Worm (Caenorhabditis elegans) whole organism, mixed stage, embryonic: ENCODE data around the gene B0034.2.

ENCODE experiments used
- lsy-2 ChIP-seq: fragments of 150-350 bp; optimal IDR thresholded peaks from 2 replicates; lab custom pipeline; 2014; ENCODE audit warnings: missing biosample characterization, missing genetic modification characterization
- nhr-12 ChIP-seq: fragments of 150-350 bp; optimal IDR thresholded peaks from 2 replicates; lab custom pipeline; 2014; ENCODE audit warnings: missing biosample characterization, missing genetic modification characterization
- nhr-237 ChIP-seq: fragments of 150-350 bp; optimal IDR thresholded peaks from 2 replicates; lab custom pipeline; 2014; ENCODE audit warnings: missing biosample characterization, missing genetic modification characterization
- snpc-4 ChIP-seq: fragments of 150-350 bp; optimal IDR thresholded peaks from 2 replicates; lab custom pipeline; 2014; ENCODE audit warnings: missing biosample characterization, missing genetic modification characterization

DNA sequence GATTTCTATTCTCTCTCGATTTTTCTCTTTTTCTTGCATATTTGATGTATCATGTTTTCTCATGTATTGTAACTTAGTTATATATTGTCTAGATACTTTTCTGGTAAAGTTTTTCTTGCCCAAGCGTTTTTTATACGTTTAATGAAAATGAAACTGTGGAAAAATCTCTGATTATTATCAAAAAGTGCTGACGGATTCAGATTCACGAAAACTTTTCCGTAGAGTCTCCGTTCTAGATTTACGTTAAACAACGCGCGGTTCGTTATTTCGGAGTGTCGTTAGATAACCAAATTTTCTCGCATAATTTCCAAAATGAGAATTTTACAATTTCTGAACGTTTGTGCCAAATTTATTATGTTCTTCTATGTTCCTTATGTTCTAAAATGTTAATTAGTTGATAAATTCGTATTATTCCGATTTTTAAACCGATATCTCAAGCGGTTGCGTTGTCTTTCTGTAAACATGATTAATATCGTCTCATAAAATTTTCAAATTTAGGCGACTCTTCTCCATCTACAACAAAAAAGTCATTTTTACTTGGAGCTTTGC is 25.9 kb downstream of the B0034.2 start, which contains the start of gene ptp-2:
- TF ChIP-seq nhr-237 (peak; percentile 13), lsy-2 (tag; lab: Kevin White, UChicago) (no peak), snpc-4 (no peak), nhr-12 (no peak)
